Worm (Caenorhabditis elegans) whole organism, L3 larva: ENCODE data around the gene dhs-21.
A peak's percentile ranks its signal among the peaks of the same experiment; 100 is the strongest.

Experiments
- R02D3.7 ChIP-seq: fragments of 150-350 bp; optimal IDR thresholded peaks from 2 replicates; lab custom pipeline; 2014; ENCODE audit warnings: missing biosample characterization, missing genetic modification characterization
- ama-1 ChIP-seq: fragments of 150-350 bp; optimal IDR thresholded peaks from 2 replicates; lab custom pipeline; 2018
- ceh-16 ChIP-seq: sonication (generic microtip); optimal IDR thresholded peaks from 2 replicates; lab custom pipeline; 2017; ENCODE audit warnings: missing biosample characterization, missing genetic modification characterization
- ceh-82 ChIP-seq: fragments of 150-350 bp; optimal IDR thresholded peaks from 2 replicates; lab custom pipeline; 2014; ENCODE audit warnings: missing biosample characterization, missing genetic modification characterization
- ceh-9 ChIP-seq: sonication (generic microtip); optimal IDR thresholded peaks from 2 replicates; lab custom pipeline; 2018; ENCODE audit warnings: missing biosample characterization, missing genetic modification characterization
- daf-12 ChIP-seq: fragments of 150-350 bp; optimal IDR thresholded peaks from 2 replicates; lab custom pipeline; 2014; ENCODE audit warnings: missing biosample characterization, missing genetic modification reagents, missing genetic modification characterization
- egl-5 ChIP-seq: fragments of 150-350 bp; optimal IDR thresholded peaks from 2 replicates; lab custom pipeline; 2017; ENCODE audit warnings: missing biosample characterization, missing genetic modification reagents, missing genetic modification characterization, inconsistent platforms
- elt-1 ChIP-seq: fragments of 150-350 bp; optimal IDR thresholded peaks from 2 replicates; lab custom pipeline; 2014; ENCODE audit warnings: missing biosample characterization, missing genetic modification characterization
- elt-2 ChIP-seq: sonication (generic microtip); optimal IDR thresholded peaks from 2 replicates; lab custom pipeline; 2016; ENCODE audit warnings: missing genetic modification reagents, mild to moderate bottlenecking, missing genetic modification characterization, missing compliant biosample characterization
- fkh-10 ChIP-seq: sonication (generic microtip); optimal IDR thresholded peaks from 2 replicates; lab custom pipeline; 2017; ENCODE audit warnings: missing biosample characterization, missing genetic modification reagents, missing genetic modification characterization
- fkh-2 ChIP-seq: fragments of 150-350 bp; optimal IDR thresholded peaks from 2 replicates; lab custom pipeline; 2014; ENCODE audit warnings: missing biosample characterization, missing genetic modification reagents, missing genetic modification characterization
- hmg-11 ChIP-seq: sonication (generic microtip); optimal IDR thresholded peaks from 2 replicates; lab custom pipeline; 2016; ENCODE audit warnings: missing genetic modification characterization, missing compliant biosample characterization
- jun-1 ChIP-seq: fragments of 150-350 bp; optimal IDR thresholded peaks from 2 replicates; lab custom pipeline; 2014; ENCODE audit warnings: missing biosample characterization, missing genetic modification reagents, missing genetic modification characterization
- lin-15B ChIP-seq: fragments of 150-350 bp; optimal IDR thresholded peaks from 2 replicates; lab custom pipeline; 2014; ENCODE audit warnings: missing biosample characterization, missing genetic modification characterization
- lin-39 ChIP-seq: fragments of 150-350 bp; optimal IDR thresholded peaks from 2 replicates; lab custom pipeline; 2018; ENCODE audit warnings: missing biosample characterization, missing genetic modification reagents, missing genetic modification characterization
- lsy-12 ChIP-seq: sonication (generic microtip); optimal IDR thresholded peaks from 2 replicates; lab custom pipeline; 2016; ENCODE audit warnings: mild to moderate bottlenecking, missing genetic modification characterization, missing compliant biosample characterization
- nfya-1 ChIP-seq: sonication (generic microtip); optimal IDR thresholded peaks from 2 replicates; lab custom pipeline; 2017; ENCODE audit warnings: missing genetic modification characterization, mild to moderate bottlenecking, missing compliant biosample characterization, antibody characterized with exemption, moderate library complexity; ENCODE audit not compliant: insufficient read depth
- nhr-11 ChIP-seq: fragments of 150-350 bp; optimal IDR thresholded peaks from 2 replicates; lab custom pipeline; 2014; ENCODE audit warnings: missing biosample characterization, missing genetic modification characterization
- nhr-12 ChIP-seq: fragments of 150-350 bp; optimal IDR thresholded peaks from 2 replicates; lab custom pipeline; 2014; ENCODE audit warnings: missing biosample characterization, missing genetic modification characterization
- nhr-23 ChIP-seq: fragments of 150-350 bp; optimal IDR thresholded peaks from 2 replicates; lab custom pipeline; 2014; ENCODE audit warnings: missing biosample characterization, missing genetic modification reagents, missing genetic modification characterization
- nhr-237 ChIP-seq: fragments of 150-350 bp; optimal IDR thresholded peaks from 2 replicates; lab custom pipeline; 2014; ENCODE audit warnings: missing biosample characterization, missing genetic modification characterization
- nhr-25 ChIP-seq: sonication (generic microtip); optimal IDR thresholded peaks from 2 replicates; lab custom pipeline; 2017; ENCODE audit warnings: missing biosample characterization, missing genetic modification characterization
- nhr-28 ChIP-seq: fragments of 150-350 bp; optimal IDR thresholded peaks from 2 replicates; lab custom pipeline; 2014; ENCODE audit warnings: missing biosample characterization, missing genetic modification characterization
- nhr-43 ChIP-seq: sonication (generic microtip); optimal IDR thresholded peaks from 2 replicates; lab custom pipeline; 2016; ENCODE audit warnings: mild to moderate bottlenecking, missing genetic modification characterization, missing compliant biosample characterization; ENCODE audit not compliant: poor library complexity, severe bottlenecking
- nhr-67 ChIP-seq: fragments of 150-350 bp; optimal IDR thresholded peaks from 2 replicates; lab custom pipeline; 2014; ENCODE audit warnings: missing biosample characterization, missing genetic modification characterization
- nhr-77 ChIP-seq: fragments of 150-350 bp; optimal IDR thresholded peaks from 2 replicates; lab custom pipeline; 2014; ENCODE audit warnings: missing biosample characterization, missing genetic modification characterization
- pha-4 ChIP-seq: fragments of 150-350 bp; optimal IDR thresholded peaks from 2 replicates; lab custom pipeline; 2014; ENCODE audit warnings: missing biosample characterization, missing genetic modification reagents, missing genetic modification characterization
- pqm-1 ChIP-seq: fragments of 150-350 bp; optimal IDR thresholded peaks from 2 replicates; lab custom pipeline; 2017; ENCODE audit warnings: missing biosample characterization, missing genetic modification characterization, inconsistent platforms
- skn-1 ChIP-seq: fragments of 150-350 bp; optimal IDR thresholded peaks from 2 replicates; lab custom pipeline; 2014; ENCODE audit warnings: missing biosample characterization, missing genetic modification characterization
- snpc-4 ChIP-seq: fragments of 150-350 bp; optimal IDR thresholded peaks from 2 replicates; lab custom pipeline; 2014; ENCODE audit warnings: missing biosample characterization, missing genetic modification characterization
- tbx-2 ChIP-seq: sonication (generic microtip); optimal IDR thresholded peaks from 2 replicates; lab custom pipeline; 2016; ENCODE audit warnings: mild to moderate bottlenecking, missing genetic modification characterization, missing compliant biosample characterization
- unc-62 ChIP-seq: fragments of 150-350 bp; sonication (generic microtip); optimal IDR thresholded peaks from 4 replicates; lab custom pipeline; 2014; ENCODE audit warnings: missing biosample characterization, missing genetic modification reagents, missing genetic modification characterization
- zag-1 ChIP-seq: fragments of 150-350 bp; optimal IDR thresholded peaks from 2 replicates; lab custom pipeline; 2014; ENCODE audit warnings: missing biosample characterization, missing genetic modification characterization

dhs-21 gene

DNA sequence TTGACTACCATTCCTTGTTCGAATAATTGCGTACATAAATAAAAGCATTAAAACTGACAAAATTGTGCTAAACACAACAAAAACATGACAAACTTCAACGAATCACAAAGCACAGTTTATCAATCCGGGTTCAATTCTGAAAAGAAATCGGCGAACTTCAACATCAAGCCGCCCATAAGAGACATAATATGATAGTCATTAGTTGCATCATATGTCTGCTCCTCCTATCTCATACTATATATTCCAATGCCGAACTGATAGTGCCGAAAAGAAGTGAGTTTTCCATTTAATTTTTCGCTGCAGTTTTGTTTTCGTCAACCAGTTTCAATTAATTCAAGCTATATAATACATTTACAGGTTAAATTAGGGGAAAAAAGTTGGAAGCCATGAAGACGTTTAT is 8.2 kb upstream of the dhs-21 start, which contains the start of gene hrg-7:
TSS of gene hrg-7 (plus strand) at position 358 of the 400 bp plus-strand sequence.
- TF ChIP-seq elt-2 (tag; lab: Kevin White, UChicago) (peak; percentile 95), skn-1 (tag; lab: Kevin White, UChicago) (peak; percentile 62), ceh-9 (no peak)

DNA sequence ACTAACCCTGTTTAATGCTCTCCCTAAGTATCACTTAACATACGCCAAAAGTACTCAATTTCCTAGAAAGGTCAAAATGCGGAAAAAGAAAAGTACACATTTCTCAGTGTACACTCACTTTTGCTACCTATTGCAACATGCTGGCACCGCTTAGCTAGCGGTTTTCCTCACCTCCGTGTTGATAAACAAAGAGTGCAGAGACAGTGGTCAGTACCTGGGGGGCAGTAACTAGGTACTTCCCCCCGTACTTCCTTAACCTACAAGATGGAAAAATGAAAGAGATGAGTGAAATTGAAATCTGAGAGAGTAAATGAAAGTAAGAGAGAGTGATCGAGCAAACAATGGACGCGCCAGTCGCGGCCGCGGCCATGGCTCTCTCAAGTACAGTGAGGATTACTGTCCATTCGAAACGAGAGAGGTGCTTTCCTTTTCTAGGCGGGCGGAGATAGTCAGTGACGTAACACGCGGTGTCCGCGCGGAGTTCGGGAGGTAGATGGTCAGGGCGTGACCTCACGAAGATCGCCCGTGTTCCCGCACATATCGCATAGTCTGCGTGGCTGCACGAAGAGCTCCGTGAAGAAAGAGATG is 2.8 kb upstream of the dhs-21 start, which contains the start of gene cky-1:
TSS of gene cky-1 (plus strand) at position 538 of the 588 bp plus-strand sequence.
- TF ChIP-seq fkh-2 (tag; lab: Kevin White, UChicago) = no peak
- TF ChIP-seq pha-4 = peak; percentile 19

DNA sequence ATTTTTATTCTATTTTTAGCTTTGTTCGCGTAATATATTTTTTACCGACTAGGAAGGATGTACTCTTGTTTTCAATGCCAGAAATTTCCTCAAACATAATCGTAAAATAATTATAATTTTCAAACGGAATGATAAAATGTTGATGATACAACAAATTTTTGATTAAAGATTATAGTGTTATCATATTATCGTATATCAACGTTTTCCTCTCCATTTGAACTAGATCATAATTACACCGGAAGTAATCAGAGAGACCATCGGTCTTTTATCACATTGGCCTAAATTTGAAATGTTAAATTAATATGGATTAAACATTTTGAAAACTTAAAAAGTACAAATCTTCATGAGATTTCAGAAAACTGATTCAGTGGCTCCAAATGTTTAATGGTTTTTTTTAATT is 711 bp downstream of the dhs-21 start:
- TF ChIP-seq nhr-67 (tag; lab: Kevin White, UChicago) (no peak), elt-2 (tag; lab: Kevin White, UChicago) (peak; percentile 87), pha-4 (peak; percentile 23), ama-1 (lab: Kevin White, UChicago) (no peak), nhr-237 (no peak), pqm-1 (tag; lab: Kevin White, UChicago) (peak; percentile 77), egl-5 (no peak), elt-1 (tag; lab: Kevin White, UChicago) (no peak)

DNA sequence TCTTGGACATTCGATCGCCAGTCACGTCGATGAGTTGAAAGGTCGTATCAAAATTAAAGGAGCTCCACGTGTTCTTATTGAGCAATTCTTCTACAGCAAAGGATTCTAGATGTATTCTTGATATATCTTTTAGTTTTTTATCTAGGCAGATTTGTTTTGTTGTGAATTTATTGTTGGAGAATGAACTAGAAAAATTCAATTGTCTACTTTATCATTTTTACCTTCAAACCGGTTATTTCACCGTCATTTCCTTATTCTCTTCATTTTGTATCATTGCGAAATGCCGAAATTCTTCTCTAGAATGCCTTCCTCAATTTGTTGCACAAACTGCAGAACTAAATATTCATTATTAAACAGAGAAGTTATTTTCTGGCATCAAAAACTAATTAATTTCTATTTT is 4.2 kb downstream of the dhs-21 start, which contains the start of gene R11D1.10:
TSS of gene R11D1.10 (plus strand) at position 301 of the 400 bp plus-strand sequence.
- TF ChIP-seq daf-12 (tag; lab: Kevin White, UChicago) = no peak

DNA sequence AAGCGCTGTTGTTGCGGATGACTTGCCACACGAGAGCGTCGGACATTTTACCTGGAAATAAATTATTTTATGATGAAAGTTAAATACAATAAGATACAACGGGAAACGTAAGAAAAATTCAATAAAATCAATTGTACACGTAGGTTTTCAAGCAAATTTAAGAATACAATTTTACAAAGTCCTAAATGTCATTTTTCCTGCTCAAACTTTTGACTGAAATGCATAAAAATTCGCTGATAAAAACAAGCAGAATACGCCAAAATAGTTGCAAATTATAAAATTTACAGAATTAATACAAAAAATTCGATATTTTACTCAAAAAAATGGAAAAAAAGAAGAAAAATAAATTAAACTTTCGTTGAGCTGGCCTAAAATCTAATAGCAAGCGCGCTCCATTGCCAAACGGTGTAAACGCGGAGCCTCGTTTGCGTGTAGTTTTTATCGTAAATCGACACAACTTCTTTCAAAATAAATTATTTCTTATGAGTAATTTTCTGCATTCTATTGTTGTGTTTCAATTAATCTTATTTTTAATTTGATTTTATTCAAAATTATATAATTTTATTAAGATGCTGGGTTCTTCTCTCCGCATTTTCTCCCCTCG is 5.3 kb downstream of the dhs-21 start, which contains the start of the genes rpl-28 and mrpl-49:
TSS of gene rpl-28 (minus strand) at position 51 of the 604 bp plus-strand sequence.
TSS of gene mrpl-49 (plus strand) at position 570 of the 604 bp plus-strand sequence.
- TF ChIP-seq fkh-10 = peak; percentile 49
- no peak for TF ChIP-seq nhr-12 (tag; lab: Kevin White, UChicago)
- peak; percentile 89 for TF ChIP-seq nfya-1
- peak; percentile 48 for TF ChIP-seq nhr-11
- peak; percentile 95 for TF ChIP-seq egl-5
- no peak for TF ChIP-seq nhr-28 (tag; lab: Kevin White, UChicago)
- TF ChIP-seq snpc-4 = peak; percentile 91
- peak; percentile 4 for TF ChIP-seq ama-1 (lab: Kevin White, UChicago)
- peak; percentile 24 for TF ChIP-seq nhr-43
- TF ChIP-seq lin-39 (tag; lab: Kevin White, UChicago) = peak; percentile 79
- TF ChIP-seq jun-1 (tag; lab: Kevin White, UChicago) = peak; percentile 38
- peak; percentile 98 for TF ChIP-seq pha-4
- peak; percentile 90 for TF ChIP-seq nhr-25
- no peak for TF ChIP-seq ceh-82 (tag; lab: Kevin White, UChicago)
- TF ChIP-seq daf-12 (tag; lab: Kevin White, UChicago) = no peak
- no peak for TF ChIP-seq ceh-9
- TF ChIP-seq lin-15B (tag; lab: Kevin White, UChicago) = peak; percentile 99
- TF ChIP-seq hmg-11 = peak; percentile 40
- TF ChIP-seq unc-62 = no peak
- TF ChIP-seq pqm-1 (tag; lab: Kevin White, UChicago) = peak; percentile 68
- TF ChIP-seq lsy-12 = peak; percentile 30
- TF ChIP-seq skn-1 (tag; lab: Kevin White, UChicago) = peak; percentile 42
- peak; percentile 10 for TF ChIP-seq tbx-2 (tag; lab: Kevin White, UChicago)
- TF ChIP-seq ceh-16 = no peak
- no peak for TF ChIP-seq nhr-67 (tag; lab: Kevin White, UChicago)
- TF ChIP-seq elt-2 (tag; lab: Kevin White, UChicago) = peak; percentile 72
- no peak for TF ChIP-seq zag-1
- peak; percentile 95 for TF ChIP-seq R02D3.7
- peak; percentile 93 for TF ChIP-seq nhr-23
- no peak for TF ChIP-seq nhr-77 (tag; lab: Kevin White, UChicago)
